Worm (Caenorhabditis elegans): ENCODE measurements around the gene nuo-4.

nuo-4 gene

DNA sequence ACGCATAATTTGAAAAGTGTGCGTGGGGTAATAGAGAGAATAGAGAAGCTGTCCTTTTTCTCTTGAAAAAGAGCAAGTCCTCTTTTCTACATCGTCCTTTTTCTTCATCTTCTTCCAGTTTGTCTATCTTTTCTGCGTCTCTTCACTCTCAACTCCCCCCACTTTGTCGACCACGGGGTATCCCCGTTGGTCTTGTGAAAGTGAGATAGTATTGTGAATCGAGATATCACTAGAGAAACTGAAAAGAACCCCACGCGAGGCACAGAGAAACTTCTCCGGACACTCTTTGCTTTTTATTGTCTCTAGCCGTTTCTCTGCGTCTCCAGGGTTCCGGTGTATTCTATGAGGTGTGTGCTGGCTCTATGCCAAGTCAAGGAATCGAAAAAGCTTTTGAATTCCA is 3.0 kb downstream of the nuo-4 start (continued):
- no peak for TF ChIP-seq nhr-28 (tag; optimal IDR thresholded peaks at IDR 0.05)
- peak; percentile 82 for TF ChIP-seq ceh-8 (GFP tag; optimal IDR thresholded peaks at IDR 0.05)
- TF ChIP-seq elt-3 (tag; optimal IDR thresholded peaks at IDR 0.05): peak in 3 of 6 experiments; percentile 16 to 85 (median 49)
- TF ChIP-seq vab-15 (tag; optimal IDR thresholded peaks at IDR 0.05): no peak
- TF ChIP-seq skn-1 (tag; optimal IDR thresholded peaks at IDR 0.05): peak; percentile 70
- no peak for TF ChIP-seq sptf-1 (tag; optimal IDR thresholded peaks at IDR 0.05)
- peak; percentile 92 to 94 for TF ChIP-seq lsy-2 (tag; optimal IDR thresholded peaks at IDR 0.05)
- TF ChIP-seq swsn-7 (tag; optimal IDR thresholded peaks at IDR 0.05): peak; percentile 94
- TF ChIP-seq irx-1 (tag; optimal IDR thresholded peaks at IDR 0.05): peak; percentile 86
- TF ChIP-seq unc-86 (tag; optimal IDR thresholded peaks at IDR 0.05): peak; percentile 97
- TF ChIP-seq fkh-10 (GFP tag; optimal IDR thresholded peaks at IDR 0.05): peak; percentile 91
- TF ChIP-seq egl-13 (tag; optimal IDR thresholded peaks at IDR 0.05): peak; percentile 82
- peak; percentile 95 for TF ChIP-seq nhr-47 (tag; optimal IDR thresholded peaks at IDR 0.05)
- TF ChIP-seq Y116A8C.19 (tag; optimal IDR thresholded peaks at IDR 0.05; ENCODE audit: borderline replicate concordance): no peak
- TF ChIP-seq efl-3 (GFP tag; optimal IDR thresholded peaks at IDR 0.05): no peak
- peak; percentile 83 for TF ChIP-seq ama-1 (optimal IDR thresholded peaks at IDR 0.05)
- no peak for TF ChIP-seq hlh-4 (tag; optimal IDR thresholded peaks at IDR 0.05)
- TF ChIP-seq grh-1 (GFP tag; IDR thresholded peaks at IDR 0.05): peak; percentile 77
- TF ChIP-seq C34B4.2 (tag; optimal IDR thresholded peaks at IDR 0.05): no peak
- peak; percentile 69 for TF ChIP-seq aly-2 (tag; optimal IDR thresholded peaks at IDR 0.05)
- TF ChIP-seq nhr-12 (tag; optimal IDR thresholded peaks at IDR 0.05): no peak
- peak; percentile 86 for TF ChIP-seq nhr-90 (tag; optimal IDR thresholded peaks at IDR 0.05; ENCODE audit: poor library complexity)
- TF ChIP-seq C04F5.9 (tag; optimal IDR thresholded peaks at IDR 0.05): peak; percentile 43
- TF ChIP-seq pqm-1 (tag; optimal IDR thresholded peaks at IDR 0.05): peak; percentile 51
- TF ChIP-seq rnt-1 (tag; optimal IDR thresholded peaks at IDR 0.05): peak; percentile 90
- TF ChIP-seq tlp-1 (tag; optimal IDR thresholded peaks at IDR 0.05): no peak
- no peak for TF ChIP-seq ceh-90 (tag; optimal IDR thresholded peaks at IDR 0.05)
- TF ChIP-seq egl-27 (tag; optimal IDR thresholded peaks at IDR 0.05): peak; percentile 100
- peak; percentile 96 for TF ChIP-seq tbx-2 (tag; optimal IDR thresholded peaks at IDR 0.05)
- TF ChIP-seq pag-3 (tag; optimal IDR thresholded peaks at IDR 0.05; ENCODE audit: borderline replicate concordance, insufficient read depth): no peak
- TF ChIP-seq snpc-4 (tag; optimal IDR thresholded peaks at IDR 0.05): peak; percentile 68
- peak; percentile 64 to 74 (median 72) for TF ChIP-seq dpl-1 (GFP tag; optimal IDR thresholded peaks at IDR 0.05)
- TF ChIP-seq unc-98 (GFP tag; IDR thresholded peaks at IDR 0.05): peak; percentile 71
- peak; percentile 91 for TF ChIP-seq fos-1 (tag; optimal IDR thresholded peaks at IDR 0.05)
- peak; percentile 66 for TF ChIP-seq lin-15B (tag; optimal IDR thresholded peaks at IDR 0.05)
- TF ChIP-seq elt-2 (tag; optimal IDR thresholded peaks at IDR 0.05): peak; percentile 80
- peak; percentile 92 for TF ChIP-seq nhr-11 (tag; optimal IDR thresholded peaks at IDR 0.05)
- TF ChIP-seq unc-62 (GFP tag; optimal IDR thresholded peaks at IDR 0.05): no peak
- peak; percentile 70 for TF ChIP-seq blmp-1 (tag; optimal IDR thresholded peaks at IDR 0.05)
- TF ChIP-seq lin-14 (GFP tag; optimal IDR thresholded peaks at IDR 0.05): peak; percentile 99

- TF ChIP-seq ztf-11 (tag; optimal IDR thresholded peaks at IDR 0.05): no peak
- no peak for TF ChIP-seq F16B12.6 (tag; optimal IDR thresholded peaks at IDR 0.05)
- peak; percentile 49 for TF ChIP-seq lin-14 (GFP tag; optimal IDR thresholded peaks at IDR 0.05)
- TF ChIP-seq ces-1 (GFP tag; optimal IDR thresholded peaks at IDR 0.05): no peak
- no peak for TF ChIP-seq pag-3 (tag; optimal IDR thresholded peaks at IDR 0.05; ENCODE audit: borderline replicate concordance, insufficient read depth)
- no peak for TF ChIP-seq lir-3 (tag; optimal IDR thresholded peaks at IDR 0.05; ENCODE audit: poor library complexity)
- no peak for TF ChIP-seq C04F5.9 (tag; optimal IDR thresholded peaks at IDR 0.05)
- no peak for TF ChIP-seq mep-1 (tag; optimal IDR thresholded peaks at IDR 0.05)
- peak in 1 of 3 experiments; percentile 8 for TF ChIP-seq dpl-1 (GFP tag; optimal IDR thresholded peaks at IDR 0.05)
- peak; percentile 31 for TF ChIP-seq nhr-71 (tag; optimal IDR thresholded peaks at IDR 0.05)
- no peak for TF ChIP-seq snpc-4 (tag; optimal IDR thresholded peaks at IDR 0.05)
- TF ChIP-seq ceh-82 (tag; optimal IDR thresholded peaks at IDR 0.05): no peak
- TF ChIP-seq blmp-1 (tag; optimal IDR thresholded peaks at IDR 0.05): peak; percentile 3
- TF ChIP-seq snu-23 (GFP tag; optimal IDR thresholded peaks at IDR 0.05): peak; percentile 35
- no peak for TF ChIP-seq zip-4 (GFP tag; optimal IDR thresholded peaks at IDR 0.05)
- TF ChIP-seq egl-27 (tag; optimal IDR thresholded peaks at IDR 0.05): no peak
- no peak for TF ChIP-seq nhr-19 (GFP tag; conservative IDR thresholded peaks at IDR 0.05)
Observed at ce11 chrIII:7154526-7154925, 4.1 kb downstream of the nuo-4 start.

All from whole organism, L1 larva.